Fruit fly (Drosophila melanogaster) whole organism, wandering third instar larva: ENCODE results near the gene CG13062.

Experiments used
- Abd-B ChIP-seq: fragments of >200 bp; optimal IDR thresholded peaks from 2 replicates; lab custom pipeline; 2017; ENCODE audit warnings: missing biosample characterization, missing genetic modification characterization
- CG32264 ChIP-seq: fragments of 200-800 bp; sonication (Bioruptor generic); optimal IDR thresholded peaks from 2 replicates; lab custom pipeline; 2016; ENCODE audit warnings: missing biosample characterization, missing genetic modification characterization
- CG9705 ChIP-seq: fragments of 200-800 bp; sonication (Bioruptor generic); optimal IDR thresholded peaks from 2 replicates; lab custom pipeline; 2018; ENCODE audit warnings: missing biosample characterization, mild to moderate bottlenecking, missing genetic modification characterization
- CrebA ChIP-seq: fragments of 200-800 bp; sonication (Bioruptor generic); optimal IDR thresholded peaks from 2 replicates; lab custom pipeline; 2016; ENCODE audit warnings: missing biosample characterization, mild to moderate bottlenecking, missing genetic modification characterization, borderline replicate concordance
- Dfd ChIP-seq: fragments of >200 bp; optimal IDR thresholded peaks from 2 replicates; lab custom pipeline; 2017; ENCODE audit warnings: missing biosample characterization, missing genetic modification characterization
- Dif ChIP-seq: fragments of 200-275, 200-300 bp; sonication (Bioruptor generic); optimal IDR thresholded peaks from 2 replicates; lab custom pipeline; 2018; ENCODE audit warnings: missing biosample characterization, missing genetic modification characterization; ENCODE audit not compliant: partially characterized antibody
- GATAd ChIP-seq: sonication (Bioruptor generic); optimal IDR thresholded peaks from 2 replicates; lab custom pipeline; 2016; ENCODE audit warnings: missing biosample characterization, missing genetic modification characterization
- HLH106 ChIP-seq: fragments of 200-800 bp; optimal IDR thresholded peaks from 3 replicates; lab custom pipeline; 2019; ENCODE audit warnings: missing biosample characterization, mild to moderate bottlenecking, missing genetic modification characterization, moderate library complexity
- Hnf4 ChIP-seq: fragments of 200-800 bp; sonication (Bioruptor generic); optimal IDR thresholded peaks from 2 replicates; lab custom pipeline; 2016; ENCODE audit warnings: missing biosample characterization, mild to moderate bottlenecking, missing genetic modification characterization
- Hr78 ChIP-seq: fragments of >200 bp; optimal IDR thresholded peaks from 2 replicates; lab custom pipeline; 2017; ENCODE audit warnings: missing biosample characterization, missing genetic modification characterization
- Hr83 ChIP-seq: fragments of 200-300 bp; sonication (Bioruptor generic); optimal IDR thresholded peaks from 2 replicates; lab custom pipeline; 2016; ENCODE audit warnings: missing biosample characterization, mild to moderate bottlenecking, missing genetic modification characterization, moderate library complexity; ENCODE audit not compliant: poor library complexity, severe bottlenecking
- Jra ChIP-seq: sonication (Bioruptor generic); optimal IDR thresholded peaks from 2 replicates; lab custom pipeline; 2016; ENCODE audit warnings: missing biosample characterization, missing genetic modification characterization
- Mio ChIP-seq: sonication (Bioruptor generic); optimal IDR thresholded peaks from 2 replicates; lab custom pipeline; 2016; ENCODE audit warnings: missing biosample characterization, missing genetic modification characterization
- Myc ChIP-seq: fragments of >200 bp; optimal IDR thresholded peaks from 2 replicates; lab custom pipeline; 2017
- N ChIP-seq: fragments of >200 bp; optimal IDR thresholded peaks from 2 replicates; lab custom pipeline; 2018; ENCODE audit warnings: missing biosample characterization, missing external identifiers, missing genetic modification characterization
- OdsH ChIP-seq: fragments of 200-800 bp; sonication (Bioruptor generic); optimal IDR thresholded peaks from 2 replicates; lab custom pipeline; 2016; ENCODE audit warnings: missing biosample characterization, mild to moderate bottlenecking, missing genetic modification characterization
- Rel ChIP-seq, 2 experiments: fragments of 200-800 bp; sonication (Bioruptor generic) in 1 of 2; optimal IDR thresholded peaks; 2 replicates in 1 of 2; 3 replicates in 1 of 2; lab custom pipeline; 2016 to 2019; ENCODE audit warnings: mild to moderate bottlenecking in 2 of 2, missing biosample characterization in 2 of 2, missing genetic modification characterization in 2 of 2, moderate library complexity in 1 of 2
- Sp1 ChIP-seq: fragments of 200-800 bp; sonication (Bioruptor generic); optimal IDR thresholded peaks from 3 replicates; lab custom pipeline; 2019; ENCODE audit warnings: missing biosample characterization, mild to moderate bottlenecking, missing genetic modification characterization, moderate library complexity
- Vsx2 ChIP-seq: fragments of 200-300, 225-300 bp; sonication (Bioruptor generic); optimal IDR thresholded peaks from 2 replicates; lab custom pipeline; 2018; ENCODE audit warnings: missing biosample characterization, missing genetic modification characterization; ENCODE audit not compliant: partially characterized antibody
- br ChIP-seq: fragments of 200-800 bp; sonication (Bioruptor generic); optimal IDR thresholded peaks from 2 replicates; lab custom pipeline; 2016; ENCODE audit warnings: missing biosample characterization, missing genetic modification characterization
- brk ChIP-seq: fragments of 200-800 bp; sonication (Bioruptor generic); optimal IDR thresholded peaks from 2 replicates; lab custom pipeline; 2016; ENCODE audit warnings: missing biosample characterization, mild to moderate bottlenecking, missing genetic modification characterization
- dl ChIP-seq, 2 experiments: fragments of 175-275, 200-275 bp in 1 of 2; fragments of 200-275 bp in 1 of 2; sonication (Bioruptor generic); optimal IDR thresholded peaks; lab custom pipeline; 2018; ENCODE audit warnings: mild to moderate bottlenecking in 2 of 2, missing biosample characterization in 2 of 2, missing genetic modification characterization in 2 of 2, moderate library complexity in 2 of 2; ENCODE audit not compliant: partially characterized antibody in 2 of 2, insufficient read depth in 1 of 2
- dmrt93B ChIP-seq: fragments of 200-800 bp; sonication (Bioruptor generic); optimal IDR thresholded peaks from 2 replicates; lab custom pipeline; 2018; ENCODE audit warnings: missing biosample characterization, mild to moderate bottlenecking, missing genetic modification characterization
- dsf ChIP-seq: sonication (Bioruptor generic); optimal IDR thresholded peaks from 2 replicates; lab custom pipeline; 2016; ENCODE audit warnings: missing biosample characterization, missing genetic modification characterization, borderline replicate concordance
- ey ChIP-seq: fragments of 200-800 bp; sonication (Bioruptor generic); optimal IDR thresholded peaks from 2 replicates; lab custom pipeline; 2016; ENCODE audit warnings: missing biosample characterization, missing genetic modification characterization
- foxo ChIP-seq, 2 experiments: fragments of 200-800 bp; sonication (Bioruptor generic); optimal IDR thresholded peaks; 2 replicates in 1 of 2; 3 replicates in 1 of 2; lab custom pipeline; 2016 to 2017; ENCODE audit warnings: missing biosample characterization in 2 of 2, missing genetic modification characterization in 2 of 2
- fru ChIP-seq: fragments of 200-800 bp; sonication (Bioruptor generic); optimal IDR thresholded peaks from 3 replicates; lab custom pipeline; 2016; ENCODE audit warnings: missing biosample characterization, mild to moderate bottlenecking, missing genetic modification characterization
- h ChIP-seq: fragments of 200-800 bp; sonication (Bioruptor generic); optimal IDR thresholded peaks from 3 replicates; lab custom pipeline; 2016; ENCODE audit warnings: missing biosample characterization, mild to moderate bottlenecking, missing genetic modification characterization
- jim ChIP-seq: fragments of 175-275, 200-325 bp; sonication (Bioruptor generic); optimal IDR thresholded peaks from 2 replicates; lab custom pipeline; 2016; ENCODE audit warnings: missing biosample characterization, mild to moderate bottlenecking, missing genetic modification characterization
- lola ChIP-seq: fragments of >200 bp; optimal IDR thresholded peaks from 2 replicates; lab custom pipeline; 2017; ENCODE audit warnings: missing biosample characterization, missing genetic modification characterization
- pan ChIP-seq: fragments of >200 bp; optimal IDR thresholded peaks from 2 replicates; lab custom pipeline; 2017
- psq ChIP-seq: fragments of 200-800 bp; sonication (Bioruptor generic); optimal IDR thresholded peaks from 3 replicates; lab custom pipeline; 2017; ENCODE audit warnings: missing biosample characterization, mild to moderate bottlenecking, missing genetic modification characterization, moderate library complexity
- rgr ChIP-seq: fragments of 200-800 bp; sonication (Bioruptor generic); optimal IDR thresholded peaks from 3 replicates; lab custom pipeline; 2016; ENCODE audit warnings: missing biosample characterization, mild to moderate bottlenecking, missing genetic modification characterization
- sage ChIP-seq: fragments of 200-800 bp; sonication (Bioruptor generic); optimal IDR thresholded peaks from 2 replicates; lab custom pipeline; 2016; ENCODE audit warnings: missing biosample characterization, mild to moderate bottlenecking, missing genetic modification characterization
- sv ChIP-seq: fragments of 200-800 bp; sonication (Bioruptor generic); optimal IDR thresholded peaks from 3 replicates; lab custom pipeline; 2016; ENCODE audit warnings: missing biosample characterization, missing genetic modification characterization
- tai ChIP-seq: sonication (Bioruptor generic); optimal IDR thresholded peaks from 2 replicates; lab custom pipeline; 2016; ENCODE audit warnings: missing biosample characterization, missing genetic modification characterization
- usp ChIP-seq: fragments of >200 bp; optimal IDR thresholded peaks from 2 replicates; lab custom pipeline; 2017; ENCODE audit warnings: missing biosample characterization, missing genetic modification characterization
- woc ChIP-seq: sonication (Bioruptor generic); optimal IDR thresholded peaks from 2 replicates; lab custom pipeline; 2016; ENCODE audit warnings: missing biosample characterization, mild to moderate bottlenecking, missing genetic modification characterization

CG13062 gene

dm6 chr3L:16362119-16362653 is 48.1 kb downstream of the CG13062 start, which contains the start of gene Cpr72Ea:
Gene Cpr72Ea (plus strand): TSS chr3L:16362603.
- TF ChIP-seq OdsH (GFP tag; lab: Kevin White, UChicago) (no peak), Dif (GFP tag; lab: Kevin White, UChicago) (no peak), sv (GFP tag; lab: Kevin White, UChicago) (no peak), pan (lab: Kevin White, UChicago) (no peak), Hnf4 (no peak), CG32264 (no peak), Hr83 (no peak), dmrt93B (GFP tag; lab: Kevin White, UChicago) (no peak), Abd-B (GFP tag; lab: Kevin White, UChicago) (no peak), brk (GFP tag; lab: Kevin White, UChicago) (no peak), fru (no peak)
- TF ChIP-seq, all 38 proteins: peak for 0

dm6 chr3L:16364182-16364581 is 50.1 kb downstream of the CG13062 start:
- TF ChIP-seq fru (peak; percentile 81), GATAd (no peak), dmrt93B (GFP tag; lab: Kevin White, UChicago) (peak; percentile 56), CG9705 (GFP tag; lab: Kevin White, UChicago) (peak; percentile 39), Myc (lab: Kevin White, UChicago) (no peak), Hr78 (no peak), sv (GFP tag; lab: Kevin White, UChicago) (no peak), Jra (GFP tag; lab: Kevin White, UChicago) (no peak), tai (GFP tag; lab: Kevin White, UChicago) (no peak), N (no peak), br (GFP tag; lab: Kevin White, UChicago) (peak; percentile 73), Dfd (GFP tag; lab: Kevin White, UChicago) (no peak), Abd-B (GFP tag; lab: Kevin White, UChicago) (no peak), lola (GFP tag; lab: Kevin White, UChicago) (no peak), jim (GFP tag; lab: Kevin White, UChicago) (no peak), dl (GFP tag; optimal IDR thresholded peaks at IDR 0.05; lab: Kevin White, UChicago; ENCODE audit: insufficient read depth in 1 of 2, partially characterized antibody in 2 of 2) (no peak), OdsH (GFP tag; lab: Kevin White, UChicago) (peak; percentile 81), Mio (GFP tag; lab: Kevin White, UChicago) (no peak), Sp1 (GFP tag; lab: Kevin White, UChicago) (peak; percentile 78), CG32264 (peak; percentile 25), h (GFP tag; lab: Kevin White, UChicago) (peak; percentile 83), pan (lab: Kevin White, UChicago) (no peak), brk (GFP tag; lab: Kevin White, UChicago) (peak; percentile 27), dsf (GFP tag; lab: Kevin White, UChicago) (no peak), Rel (GFP tag; optimal IDR thresholded peaks at IDR 0.05; lab: Kevin White, UChicago) (no peak), Rel (tag; optimal IDR thresholded peaks at IDR 0.05; lab: Kevin White, UChicago) (no peak), sage (GFP tag; lab: Kevin White, UChicago) (no peak), woc (GFP tag; lab: Kevin White, UChicago) (peak; percentile 67), ey (GFP tag; lab: Kevin White, UChicago) (peak; percentile 69), usp (GFP tag; lab: Kevin White, UChicago) (no peak), foxo (GFP tag; optimal IDR thresholded peaks at IDR 0.05; lab: Kevin White, UChicago) (peak in 1 of 2 experiments; percentile 78), Dif (GFP tag; lab: Kevin White, UChicago) (no peak), Vsx2 (no peak), CrebA (GFP tag; lab: Kevin White, UChicago) (no peak), Hr83 (no peak), HLH106 (peak; percentile 82), Hnf4 (peak; percentile 65), psq (peak; percentile 66), rgr (GFP tag; lab: Kevin White, UChicago) (peak; percentile 70)
